Fruit fly (Drosophila melanogaster) whole organism, prepupa: ENCODE measurements around the gene Cad86C.

Source experiments
- CG11294 ChIP-seq: fragments of 200-800 bp; sonication (Bioruptor generic); IDR thresholded peaks from 2 replicates; pipeline ENCODE4 v1.3.6; 2022; ENCODE audit warnings: missing biosample characterization, missing genetic modification characterization
- CG11902 ChIP-seq: fragments of 200-800 bp; sonication (Bioruptor generic); optimal IDR thresholded peaks from 3 replicates; lab custom pipeline; 2016; ENCODE audit warnings: missing biosample characterization, missing genetic modification characterization
- CG15336 ChIP-seq: fragments of 200-800 bp; sonication (Bioruptor generic); IDR thresholded peaks from 2 replicates; pipeline ENCODE4 v1.3.6; 2022; ENCODE audit warnings: missing biosample characterization, missing genetic modification characterization
- CG32006 ChIP-seq: fragments of 200-800 bp; sonication (Bioruptor generic); optimal IDR thresholded peaks from 3 replicates; lab custom pipeline; 2017; ENCODE audit warnings: missing biosample characterization, mild to moderate bottlenecking, missing genetic modification characterization
- CG34406 ChIP-seq: fragments of 200-800 bp; sonication (Bioruptor generic); optimal IDR thresholded peaks from 3 replicates; lab custom pipeline; 2016; ENCODE audit warnings: missing biosample characterization, missing genetic modification characterization
- CG3919 ChIP-seq: fragments of 200-800 bp; sonication (Bioruptor generic); optimal IDR thresholded peaks from 3 replicates; lab custom pipeline; 2016; ENCODE audit warnings: missing biosample characterization, missing genetic modification characterization
- CG6163 ChIP-seq: fragments of 200-800 bp; sonication (Bioruptor generic); IDR thresholded peaks from 3 replicates; pipeline ENCODE4 v1.3.6; 2022; ENCODE audit warnings: missing biosample characterization, missing genetic modification characterization
- CG6276 ChIP-seq: fragments of 200-800 bp; sonication (Bioruptor generic); optimal IDR thresholded peaks from 2 replicates; lab custom pipeline; 2017; ENCODE audit warnings: missing biosample characterization, mild to moderate bottlenecking, missing genetic modification characterization
- CG6792 ChIP-seq: fragments of 200-800 bp; sonication (Bioruptor generic); optimal IDR thresholded peaks from 3 replicates; lab custom pipeline; 2016; ENCODE audit warnings: missing biosample characterization, missing genetic modification characterization
- CG6808 ChIP-seq: fragments of 200-800 bp; sonication (Bioruptor generic); optimal IDR thresholded peaks from 3 replicates; lab custom pipeline; 2017; ENCODE audit warnings: missing biosample characterization, missing genetic modification characterization, mild to moderate bottlenecking, moderate library complexity, missing genetic modification reagents
- CG6854 ChIP-seq: fragments of 200-800 bp; sonication (Bioruptor generic); optimal IDR thresholded peaks from 2 replicates; lab custom pipeline; 2017; ENCODE audit warnings: missing biosample characterization, mild to moderate bottlenecking, missing genetic modification characterization
- CG7368 ChIP-seq: fragments of 200-800 bp; sonication (Bioruptor generic); optimal IDR thresholded peaks from 3 replicates; lab custom pipeline; 2016; ENCODE audit warnings: missing biosample characterization, missing genetic modification characterization
- CG8119 ChIP-seq: fragments of 200-800 bp; sonication (Bioruptor generic); IDR thresholded peaks from 3 replicates; pipeline ENCODE4 v1.3.6; 2022; ENCODE audit warnings: missing biosample characterization, missing genetic modification characterization
- CG8319 ChIP-seq: fragments of 200-800 bp; sonication (Bioruptor generic); optimal IDR thresholded peaks from 3 replicates; lab custom pipeline; 2016; ENCODE audit warnings: missing biosample characterization, missing genetic modification characterization
- CG8632 ChIP-seq: fragments of 200-800 bp; sonication (Bioruptor generic); optimal IDR thresholded peaks from 3 replicates; lab custom pipeline; 2016; ENCODE audit warnings: missing biosample characterization, missing genetic modification characterization
- CG9139 ChIP-seq: fragments of 200-800 bp; sonication (Bioruptor generic); optimal IDR thresholded peaks from 3 replicates; lab custom pipeline; 2017; ENCODE audit warnings: missing biosample characterization, mild to moderate bottlenecking, missing genetic modification characterization
- Eip75B ChIP-seq: fragments of 200-800 bp; sonication (Bioruptor generic); optimal IDR thresholded peaks from 3 replicates; lab custom pipeline; 2016; ENCODE audit warnings: missing biosample characterization, missing genetic modification characterization
- Eip93F ChIP-seq: fragments of 200-800 bp; sonication (Bioruptor generic); optimal IDR thresholded peaks from 2 replicates; lab custom pipeline; 2016; ENCODE audit warnings: missing biosample characterization, mild to moderate bottlenecking, missing genetic modification characterization
- Ets21C ChIP-seq: fragments of 200-800 bp; sonication (Bioruptor generic); optimal IDR thresholded peaks from 3 replicates; lab custom pipeline; 2016; ENCODE audit warnings: missing biosample characterization, missing genetic modification characterization
- Gug ChIP-seq: fragments of 200-800 bp; sonication (Bioruptor generic); IDR thresholded peaks from 2 replicates; pipeline ENCODE4 v1.3.6; 2022; ENCODE audit warnings: missing biosample characterization, missing genetic modification characterization
- Hr39 ChIP-seq: fragments of 200-800 bp; sonication (Bioruptor generic); optimal IDR thresholded peaks from 2 replicates; lab custom pipeline; 2016; ENCODE audit warnings: missing biosample characterization, missing genetic modification characterization
- Hr4 ChIP-seq: fragments of 200-800 bp; sonication (Bioruptor generic); optimal IDR thresholded peaks from 3 replicates; lab custom pipeline; 2016; ENCODE audit warnings: missing biosample characterization, missing genetic modification characterization
- Lpt ChIP-seq: fragments of 200-800 bp; sonication (Bioruptor generic); optimal IDR thresholded peaks from 3 replicates; lab custom pipeline; 2016; ENCODE audit warnings: missing biosample characterization, missing genetic modification characterization
- Met ChIP-seq: fragments of 200-800 bp; sonication (Bioruptor generic); optimal IDR thresholded peaks from 3 replicates; lab custom pipeline; 2016; ENCODE audit warnings: missing biosample characterization, missing genetic modification characterization
- OdsH ChIP-seq: fragments of 200-800 bp; sonication (Bioruptor generic); optimal IDR thresholded peaks from 3 replicates; lab custom pipeline; 2016; ENCODE audit warnings: missing biosample characterization, missing genetic modification characterization
- Sox102F ChIP-seq: fragments of 200-800 bp; sonication (Bioruptor generic); optimal IDR thresholded peaks from 2 replicates; lab custom pipeline; 2016; ENCODE audit warnings: missing biosample characterization, mild to moderate bottlenecking, missing genetic modification characterization
- Sox14 ChIP-seq: fragments of 200-800 bp; sonication (Bioruptor generic); optimal IDR thresholded peaks from 3 replicates; lab custom pipeline; 2016; ENCODE audit warnings: missing biosample characterization, missing genetic modification characterization
- achi ChIP-seq: fragments of 200-800 bp; sonication (Bioruptor generic); optimal IDR thresholded peaks from 3 replicates; lab custom pipeline; 2016; ENCODE audit warnings: missing biosample characterization, missing genetic modification characterization
- acj6 ChIP-seq: fragments of 200-800 bp; sonication (Bioruptor generic); optimal IDR thresholded peaks from 3 replicates; lab custom pipeline; 2016; ENCODE audit warnings: missing biosample characterization, missing genetic modification characterization
- cyc ChIP-seq: fragments of 200-800 bp; sonication (Bioruptor generic); optimal IDR thresholded peaks from 3 replicates; lab custom pipeline; 2016; ENCODE audit warnings: missing biosample characterization, missing genetic modification characterization
- dac ChIP-seq: fragments of 200-800 bp; sonication (Bioruptor generic); optimal IDR thresholded peaks from 2 replicates; lab custom pipeline; 2017; ENCODE audit warnings: missing biosample characterization, mild to moderate bottlenecking, missing genetic modification characterization
- eg ChIP-seq: fragments of 200-800 bp; sonication (Bioruptor generic); IDR thresholded peaks from 3 replicates; pipeline ENCODE4 v1.3.6; 2022; ENCODE audit warnings: missing biosample characterization, missing genetic modification characterization
- esn ChIP-seq: fragments of 200-800 bp; sonication (Bioruptor generic); optimal IDR thresholded peaks from 2 replicates; lab custom pipeline; 2016; ENCODE audit warnings: missing biosample characterization, mild to moderate bottlenecking, missing genetic modification characterization, moderate library complexity
- fd59A ChIP-seq: fragments of 200-800 bp; sonication (Bioruptor generic); optimal IDR thresholded peaks from 2 replicates; lab custom pipeline; 2017; ENCODE audit warnings: missing biosample characterization, mild to moderate bottlenecking, missing genetic modification characterization, missing genetic modification reagents
- fd85E ChIP-seq: fragments of 200-800 bp; sonication (Bioruptor generic); optimal IDR thresholded peaks from 3 replicates; lab custom pipeline; 2016; ENCODE audit warnings: missing biosample characterization, missing genetic modification characterization
- fkh ChIP-seq: fragments of 200-800 bp; sonication (Bioruptor generic); optimal IDR thresholded peaks from 3 replicates; lab custom pipeline; 2017; ENCODE audit warnings: missing biosample characterization, mild to moderate bottlenecking, missing genetic modification characterization, moderate library complexity
- net ChIP-seq: fragments of 200-800 bp; sonication (Bioruptor generic); optimal IDR thresholded peaks from 3 replicates; lab custom pipeline; 2016; ENCODE audit warnings: missing biosample characterization, missing genetic modification characterization
- pdm3 ChIP-seq: fragments of 200-800 bp; sonication (Bioruptor generic); optimal IDR thresholded peaks from 3 replicates; lab custom pipeline; 2016; ENCODE audit warnings: missing biosample characterization, missing genetic modification characterization
- salr ChIP-seq, 2 experiments: fragments of 200-800 bp; sonication (Bioruptor generic); optimal IDR thresholded peaks; 3 replicates each; lab custom pipeline; 2016 to 2018; ENCODE audit warnings: missing biosample characterization in 2 of 2, missing genetic modification characterization in 2 of 2, mild to moderate bottlenecking in 1 of 2
- spab ChIP-seq: fragments of 200-800 bp; sonication (Bioruptor generic); optimal IDR thresholded peaks from 2 replicates; lab custom pipeline; 2017; ENCODE audit warnings: missing biosample characterization, mild to moderate bottlenecking, missing genetic modification characterization, missing genetic modification reagents
- ss ChIP-seq, 2 experiments: fragments of 200-800 bp; sonication (Bioruptor generic); optimal IDR thresholded peaks; 2 replicates in 1 of 2; 3 replicates in 1 of 2; lab custom pipeline; 2017 to 2018; ENCODE audit warnings: mild to moderate bottlenecking in 2 of 2, missing biosample characterization in 2 of 2, missing genetic modification characterization in 2 of 2, moderate library complexity in 1 of 2
- svp ChIP-seq: fragments of 200-800 bp; sonication (Bioruptor generic); peaks from one replicate; lab custom pipeline; 2016; ENCODE audit warnings: missing biosample characterization, missing genetic modification characterization
- topi ChIP-seq: fragments of 200-800 bp; sonication (Bioruptor generic); optimal IDR thresholded peaks from 3 replicates; lab custom pipeline; 2016; ENCODE audit warnings: missing biosample characterization, missing genetic modification characterization

Gene Cad86C

DNA sequence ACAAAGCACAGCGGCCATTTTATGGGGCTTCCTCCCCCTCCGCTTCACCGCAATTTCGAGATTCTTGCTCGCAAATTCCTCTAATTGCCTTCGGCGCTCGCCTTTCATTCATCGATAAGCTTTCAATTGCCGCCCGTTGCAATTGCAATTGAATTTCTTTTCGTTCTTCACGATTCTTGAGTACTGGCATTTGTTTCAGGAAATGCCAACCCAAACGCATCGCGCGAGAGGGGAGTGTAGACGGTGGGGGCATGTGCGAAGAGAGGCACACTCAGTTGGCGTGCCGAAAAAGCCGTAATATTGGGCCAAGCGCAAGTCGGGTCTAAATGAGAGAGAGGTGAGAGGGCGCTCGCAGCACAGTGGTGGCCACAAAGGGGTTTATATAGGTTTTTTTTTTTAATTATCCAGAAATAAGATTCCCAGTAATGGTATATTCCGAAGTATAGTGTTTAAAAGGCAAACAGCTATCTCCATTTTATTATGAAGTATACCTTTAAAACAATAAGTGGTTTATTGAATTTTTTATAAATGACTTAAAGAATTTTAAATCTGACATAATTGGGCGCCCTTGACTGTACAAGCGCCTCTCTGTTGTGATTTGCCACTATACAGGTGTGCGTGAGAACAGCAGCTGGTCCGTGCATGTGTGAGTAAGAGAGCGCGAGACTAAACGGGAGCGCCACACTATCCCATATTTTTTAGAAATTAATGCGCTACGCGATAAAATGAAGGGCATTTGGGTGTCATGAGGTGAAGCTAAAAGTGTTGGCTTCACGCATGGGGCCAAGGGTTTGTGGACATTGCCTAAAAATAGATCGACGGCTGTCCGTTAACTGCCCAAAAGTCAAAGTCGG, 59.8 kb downstream of the Cad86C start (continued):
- peak; percentile 90 for TF ChIP-seq CG6276
- peak; percentile 86 for TF ChIP-seq spab (GFP tag; lab: Kevin White, UChicago)
- TF ChIP-seq Met (GFP tag; lab: Kevin White, UChicago): peak; percentile 95
- TF ChIP-seq CG32006 (GFP tag; lab: Kevin White, UChicago): peak; percentile 93
- peak; percentile 93 for TF ChIP-seq CG6792 (GFP tag; lab: Kevin White, UChicago)
- peak; percentile 94 for TF ChIP-seq esn (GFP tag; lab: Kevin White, UChicago)
- peak; percentile 85 for TF ChIP-seq Sox14
- TF ChIP-seq CG8319 (GFP tag; lab: Kevin White, UChicago): peak; percentile 77
- peak; percentile 89 for TF ChIP-seq acj6
- TF ChIP-seq Sox102F (GFP tag; lab: Kevin White, UChicago): peak; percentile 93

DNA sequence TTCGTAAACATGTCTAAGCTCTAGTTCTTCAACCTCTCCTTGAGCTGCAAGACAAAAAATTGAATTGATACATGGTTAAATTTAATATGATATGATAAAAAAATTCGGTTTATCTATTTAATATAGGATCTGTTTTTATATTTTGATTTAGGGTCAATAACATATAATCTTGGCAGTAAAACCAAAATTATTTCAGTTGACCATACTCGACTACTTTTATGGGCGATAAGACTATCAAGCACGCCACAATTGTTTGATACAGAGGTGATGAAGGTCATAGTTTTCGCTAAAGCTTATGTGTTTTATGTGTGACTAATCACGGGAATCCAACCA, 61.4 kb downstream of the Cad86C start:
- TF ChIP-seq dac (GFP tag; lab: Kevin White, UChicago): no peak
- TF ChIP-seq CG11294 (GFP tag; lab: Robert Waterston, UW): no peak
- TF ChIP-seq esn (GFP tag; lab: Kevin White, UChicago): no peak
- no peak for TF ChIP-seq pdm3
- TF ChIP-seq svp: peak; percentile 52
- TF ChIP-seq, all 60 proteins: peak for 1

DNA sequence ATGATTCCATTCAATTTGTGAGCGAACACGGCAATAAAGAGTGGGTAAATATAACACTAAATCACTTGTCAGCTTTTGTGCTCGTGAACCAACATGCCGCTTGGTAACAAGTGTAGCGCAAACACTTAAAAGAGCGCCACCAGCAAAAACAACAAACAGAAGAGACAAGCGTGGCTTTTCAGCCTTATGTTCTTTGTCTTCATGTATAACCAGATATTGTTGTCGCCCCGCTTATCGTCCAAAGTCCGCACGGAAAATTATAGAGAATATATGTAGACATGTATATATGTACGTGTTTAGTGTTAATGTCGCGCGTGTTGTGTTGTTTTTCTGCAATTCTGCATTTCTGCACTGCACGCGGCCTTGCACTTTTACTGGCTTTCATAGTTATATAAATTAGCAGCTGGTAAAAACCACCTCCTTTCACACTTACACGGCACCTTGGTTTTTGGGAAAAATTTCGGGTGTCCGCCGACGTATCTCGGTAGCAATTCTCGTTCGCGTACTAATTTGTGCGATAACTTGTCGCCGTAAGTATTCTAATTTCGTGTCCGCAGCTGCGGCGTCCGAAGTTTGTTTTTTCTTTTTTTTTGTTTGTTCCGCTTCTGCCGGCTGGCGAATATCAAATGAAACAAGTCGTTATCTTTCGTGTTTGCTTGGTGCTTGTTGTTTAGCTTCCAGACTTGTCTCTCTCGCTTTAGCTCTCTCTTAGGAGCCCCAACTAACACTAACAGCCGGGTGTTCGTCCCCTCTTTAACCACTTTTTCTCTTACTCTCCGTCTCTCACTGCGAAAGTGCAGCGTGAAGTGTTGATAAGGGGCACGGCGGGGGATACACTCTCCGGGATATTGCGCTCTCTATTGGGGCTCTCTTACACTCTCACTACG, 62.0 kb downstream of the Cad86C start:
- TF ChIP-seq fd85E (peak; percentile 60), CG6163 (GFP tag; lab: Robert Waterston, UW) (peak; percentile 80), eg (GFP tag; lab: Robert Waterston, UW) (peak; percentile 77; the same call in 2 of the 3 replicates), Met (GFP tag; lab: Kevin White, UChicago) (peak; percentile 29), Lpt (GFP tag; lab: Kevin White, UChicago) (peak; percentile 31), CG11294 (GFP tag; lab: Robert Waterston, UW) (no peak), salr (GFP tag; optimal IDR thresholded peaks at IDR 0.05; lab: Kevin White, UChicago) (peak; percentile 24 to 50), CG6808 (GFP tag; lab: Kevin White, UChicago) (peak; percentile 95), CG6854 (GFP tag; lab: Kevin White, UChicago) (peak; percentile 57), OdsH (peak; percentile 25), achi (peak; percentile 16), CG8319 (GFP tag; lab: Kevin White, UChicago) (no peak), Ets21C (no peak), CG34406 (no peak), fd59A (GFP tag; lab: Kevin White, UChicago) (no peak), CG3919 (GFP tag; lab: Kevin White, UChicago) (peak; percentile 38), esn (GFP tag; lab: Kevin White, UChicago) (no peak), net (GFP tag; lab: Kevin White, UChicago) (peak; percentile 52), CG11902 (GFP tag; lab: Kevin White, UChicago) (no peak), ss (GFP tag; optimal IDR thresholded peaks at IDR 0.05; lab: Kevin White, UChicago) (peak; percentile 97 to 98), CG7368 (peak; percentile 31), CG9139 (GFP tag; lab: Kevin White, UChicago) (peak; percentile 96), Sox14 (peak; percentile 64), pdm3 (peak; percentile 17), topi (GFP tag; lab: Kevin White, UChicago) (peak; percentile 22), Hr39 (GFP tag; lab: Kevin White, UChicago) (peak; percentile 19), Eip75B (peak; percentile 50), Eip93F (GFP tag; lab: Kevin White, UChicago) (no peak), fkh (GFP tag; lab: Kevin White, UChicago) (no peak), Hr4 (GFP tag; lab: Kevin White, UChicago) (peak; percentile 34), dac (GFP tag; lab: Kevin White, UChicago) (no peak), CG6792 (GFP tag; lab: Kevin White, UChicago) (no peak), CG8632 (GFP tag; lab: Kevin White, UChicago) (no peak), spab (GFP tag; lab: Kevin White, UChicago) (peak; percentile 81), CG15336 (GFP tag; lab: Robert Waterston, UW) (peak; percentile 57), svp (peak; percentile 65), Gug (0 out of 2 replicates have a peak, but pooled peaks have one; percentile 19), CG8119 (GFP tag; lab: Robert Waterston, UW) (peak; percentile 63; the same call in 2 of the 3 replicates), cyc (GFP tag; lab: Kevin White, UChicago) (peak; percentile 38)
